Worm (Caenorhabditis elegans): ENCODE results near the gene Y41E3.8.

Y41E3.8 gene

DNA sequence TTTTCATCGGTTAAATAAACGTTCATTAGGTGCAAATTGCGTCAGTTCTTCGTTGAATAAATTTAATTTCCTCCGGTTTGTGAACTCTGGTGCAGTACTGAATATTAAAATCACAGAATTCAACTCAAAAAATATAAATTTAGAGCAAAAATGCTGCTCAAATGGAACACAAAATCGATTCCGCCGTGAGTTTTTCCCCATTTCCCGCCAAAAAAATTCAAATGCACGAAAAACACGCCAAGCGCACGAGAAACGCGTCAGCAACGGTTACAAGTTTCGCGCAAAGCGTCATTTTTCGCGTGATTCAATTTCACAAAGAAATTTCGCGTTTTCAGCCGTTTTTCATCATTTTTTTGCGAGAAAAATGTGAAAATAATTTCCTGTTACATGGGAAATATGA is 10.7 kb upstream of the Y41E3.8 start, which contains the start of gene hrpu-1:
TSS of gene hrpu-1 (plus strand) at position 140 of the 400 bp plus-strand sequence.
- TF ChIP-seq F13C5.2 (tag; optimal IDR thresholded peaks at IDR 0.05) (peak; percentile 46), ama-1 (optimal IDR thresholded peaks at IDR 0.05) (peak; percentile 31), B0310.2 (tag; optimal IDR thresholded peaks at IDR 0.05) (no peak), tbx-37 (GFP tag; conservative IDR thresholded peaks at IDR 0.05) (no peak), pes-1 (GFP tag; IDR thresholded peaks at IDR 0.05) (peak; percentile 17; the same call in 1 of the 2 replicates), tbx-11 (GFP tag; IDR thresholded peaks at IDR 0.05) (no peak), hmg-4 (GFP tag; optimal IDR thresholded peaks at IDR 0.05) (peak; percentile 24), flt-1 (GFP tag; IDR thresholded peaks at IDR 0.05) (no peak), hmbx-1 (tag; optimal IDR thresholded peaks at IDR 0.05) (no peak), ets-7 (tag; optimal IDR thresholded peaks at IDR 0.05) (no peak)

DNA sequence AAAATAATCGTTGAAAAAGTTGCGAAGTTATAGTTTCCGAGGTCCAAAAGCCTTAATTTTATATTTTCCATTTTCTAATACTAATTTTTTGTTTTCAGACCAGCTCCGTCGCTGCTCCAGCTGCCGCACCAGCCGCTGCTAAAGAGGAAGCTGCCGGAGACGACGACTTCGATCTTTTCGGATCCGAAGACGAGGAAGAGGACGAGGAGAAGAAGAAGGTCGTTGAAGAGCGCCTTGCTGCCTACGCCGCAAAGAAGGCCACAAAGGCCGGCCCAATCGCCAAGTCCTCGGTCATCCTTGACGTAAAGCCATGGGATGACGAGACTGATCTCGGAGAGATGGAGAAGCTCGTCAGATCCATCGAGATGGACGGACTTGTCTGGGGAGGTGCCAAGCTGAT is 10.0 kb upstream of the Y41E3.8 start:
- no peak for TF ChIP-seq ceh-13 (GFP tag; optimal IDR thresholded peaks at IDR 0.05)

DNA sequence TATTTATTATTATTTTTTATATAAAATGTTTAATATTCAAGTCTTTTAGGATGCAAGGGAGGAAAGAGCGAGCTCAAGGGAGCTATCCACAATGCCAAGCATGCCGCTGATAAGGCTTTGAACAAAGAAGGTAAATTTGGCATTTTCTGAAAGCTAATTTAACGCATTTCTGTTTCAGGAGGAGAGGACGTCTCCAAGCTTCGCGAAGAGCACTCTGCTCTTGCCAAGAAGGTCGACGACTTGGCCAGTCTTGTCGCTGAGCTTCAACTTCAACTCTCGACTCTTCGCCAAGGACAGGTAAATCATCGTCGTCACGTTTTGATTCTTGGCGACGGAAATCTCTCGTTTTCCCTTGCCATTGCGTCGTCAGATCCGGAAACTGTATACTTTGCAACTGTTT is 8.7 kb upstream of the Y41E3.8 start:
- TF ChIP-seq flt-1 (GFP tag; IDR thresholded peaks at IDR 0.05) (no peak), hmg-4 (GFP tag; optimal IDR thresholded peaks at IDR 0.05) (no peak), ceh-36 (tag; optimal IDR thresholded peaks at IDR 0.05) (no peak), F13C5.2 (tag; optimal IDR thresholded peaks at IDR 0.05) (no peak), aly-1 (tag; optimal IDR thresholded peaks at IDR 0.05) (no peak), tbx-11 (GFP tag; IDR thresholded peaks at IDR 0.05) (no peak)

DNA sequence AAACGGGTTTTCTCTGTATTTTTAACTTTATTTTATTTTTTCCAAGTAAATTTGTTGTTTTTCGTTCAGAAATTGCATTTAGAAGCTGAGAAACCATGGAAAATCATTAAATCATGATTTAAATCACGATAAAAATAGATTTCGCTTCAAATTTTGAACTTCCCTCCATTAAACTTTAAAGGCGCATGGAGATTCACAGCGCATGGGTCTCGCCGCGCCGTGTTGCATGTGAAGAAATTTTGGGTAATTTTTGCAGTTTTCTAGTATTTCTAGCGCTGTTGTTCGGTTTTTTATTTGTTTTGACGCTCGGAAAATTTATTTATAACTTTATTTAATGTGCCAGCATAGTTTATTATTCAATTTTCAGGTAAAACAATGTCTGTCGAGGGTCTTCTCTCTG is 8.2 kb upstream of the Y41E3.8 start, which contains the start of gene eef-1B.2:
TSS of gene eef-1B.2 (plus strand) at position 358 of the 400 bp plus-strand sequence.
- TF ChIP-seq scrt-1 (GFP tag; IDR thresholded peaks at IDR 0.05) (no peak), ama-1 (optimal IDR thresholded peaks at IDR 0.05) (peak; percentile 31)

DNA sequence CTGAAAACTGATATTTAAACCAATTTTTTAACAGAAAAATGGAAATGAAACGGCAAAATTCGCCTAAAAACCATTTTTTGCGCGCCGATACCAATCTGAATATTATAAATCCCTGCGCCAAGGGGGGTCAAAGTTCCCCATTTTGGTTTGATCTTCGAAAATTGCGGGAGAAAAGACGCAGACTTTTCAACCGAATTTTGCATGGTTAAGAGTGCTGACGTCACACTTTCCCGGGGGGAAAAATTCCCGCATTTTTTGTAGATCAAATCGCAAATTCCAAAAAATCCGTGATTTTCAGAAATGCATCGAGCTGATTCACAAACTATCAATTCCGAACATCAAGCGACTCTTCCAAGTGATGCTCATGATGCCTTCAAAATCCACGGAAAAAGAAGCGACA is 787 bp upstream of the Y41E3.8 start:
- TF ChIP-seq ceh-13 (GFP tag; optimal IDR thresholded peaks at IDR 0.05) (no peak), flt-1 (GFP tag; IDR thresholded peaks at IDR 0.05) (no peak), tbx-11 (GFP tag; IDR thresholded peaks at IDR 0.05) (no peak), hnd-1 (tag; optimal IDR thresholded peaks at IDR 0.05) (no peak), sea-1 (GFP tag; conservative IDR thresholded peaks at IDR 0.05) (no peak), ama-1 (optimal IDR thresholded peaks at IDR 0.05) (no peak), pes-1 (GFP tag; IDR thresholded peaks at IDR 0.05) (no peak), aly-1 (tag; optimal IDR thresholded peaks at IDR 0.05) (no peak), B0310.2 (tag; optimal IDR thresholded peaks at IDR 0.05) (no peak), tbx-37 (GFP tag; conservative IDR thresholded peaks at IDR 0.05) (no peak), hmbx-1 (tag; optimal IDR thresholded peaks at IDR 0.05) (no peak), ets-7 (tag; optimal IDR thresholded peaks at IDR 0.05) (no peak)

DNA sequence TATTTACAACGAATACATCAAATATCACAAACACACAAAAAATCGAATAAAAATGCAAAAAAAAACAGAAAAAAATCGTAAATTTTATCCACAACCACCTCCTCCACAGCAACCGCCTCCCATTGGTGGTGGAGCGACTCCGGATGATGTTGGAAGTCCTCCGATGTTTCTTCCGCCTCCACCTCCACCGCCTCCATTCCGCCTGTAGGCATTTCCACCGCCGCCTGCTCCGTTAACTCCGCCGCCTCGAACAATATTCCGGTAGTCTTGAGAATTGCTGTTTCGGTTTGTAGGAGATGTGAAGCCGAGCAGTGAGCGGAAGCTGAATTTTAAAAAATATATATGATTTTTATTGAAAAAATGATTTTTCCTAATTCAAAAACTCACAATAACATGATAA is 392 bp downstream of the Y41E3.8 start:
- TF ChIP-seq ets-7 (tag; optimal IDR thresholded peaks at IDR 0.05) (no peak), ceh-13 (GFP tag; optimal IDR thresholded peaks at IDR 0.05) (no peak), hmbx-1 (tag; optimal IDR thresholded peaks at IDR 0.05) (no peak), hnd-1 (tag; optimal IDR thresholded peaks at IDR 0.05) (no peak), tbx-11 (GFP tag; IDR thresholded peaks at IDR 0.05) (no peak), aly-1 (tag; optimal IDR thresholded peaks at IDR 0.05) (no peak)

DNA sequence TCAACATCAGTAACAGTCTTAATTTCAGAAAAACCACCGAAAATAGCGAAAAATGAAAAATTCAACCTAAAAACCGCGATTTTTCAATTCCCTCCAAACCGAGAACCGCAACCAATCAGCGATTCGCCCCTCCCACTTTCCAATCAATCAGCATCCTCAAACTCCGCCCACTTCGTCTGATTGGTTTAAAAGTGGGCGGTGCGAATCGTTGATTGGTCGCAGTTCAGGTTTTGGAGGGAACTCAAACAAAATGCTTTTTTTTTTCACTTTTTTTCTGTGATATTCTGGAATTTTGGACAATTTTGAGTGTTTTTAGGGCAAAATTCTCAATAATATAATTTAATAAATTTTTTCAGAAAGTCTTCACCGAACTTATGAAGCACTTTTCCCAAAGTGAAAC is 894 bp downstream of the Y41E3.8 start:
- TF ChIP-seq B0310.2 (tag; optimal IDR thresholded peaks at IDR 0.05) (no peak), tbx-11 (GFP tag; IDR thresholded peaks at IDR 0.05) (no peak), pes-1 (GFP tag; IDR thresholded peaks at IDR 0.05) (no peak), tbx-37 (GFP tag; conservative IDR thresholded peaks at IDR 0.05) (no peak), flt-1 (GFP tag; IDR thresholded peaks at IDR 0.05) (no peak), F13C5.2 (tag; optimal IDR thresholded peaks at IDR 0.05) (no peak), ama-1 (optimal IDR thresholded peaks at IDR 0.05) (no peak), sea-1 (GFP tag; conservative IDR thresholded peaks at IDR 0.05) (no peak), scrt-1 (GFP tag; IDR thresholded peaks at IDR 0.05) (no peak), hmbx-1 (tag; optimal IDR thresholded peaks at IDR 0.05) (no peak), hnd-1 (tag; optimal IDR thresholded peaks at IDR 0.05) (no peak), tra-4 (tag; optimal IDR thresholded peaks at IDR 0.05) (no peak), ceh-13 (GFP tag; optimal IDR thresholded peaks at IDR 0.05) (no peak), aly-1 (tag; optimal IDR thresholded peaks at IDR 0.05) (no peak), ets-7 (tag; optimal IDR thresholded peaks at IDR 0.05) (no peak)

DNA sequence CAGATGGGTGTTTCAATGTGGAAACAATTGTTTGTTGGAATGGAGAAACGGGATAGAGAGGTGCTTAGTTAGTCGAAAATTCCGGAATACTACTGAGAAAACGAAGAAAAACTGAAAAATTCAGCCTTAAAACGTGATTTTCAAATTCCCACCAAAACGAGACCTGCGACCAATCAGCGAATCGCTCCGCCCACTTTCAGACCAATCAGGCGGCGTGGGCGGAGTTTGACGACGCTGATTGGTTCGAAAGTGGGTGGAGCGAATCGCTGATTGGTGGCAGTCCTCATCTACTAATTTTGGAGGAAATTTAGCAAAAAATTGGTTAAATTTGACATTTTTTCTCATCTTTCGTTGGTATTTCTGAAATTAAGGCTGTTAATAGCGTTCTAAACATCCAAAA is 1.4 kb downstream of the Y41E3.8 start:
- TF ChIP-seq ets-7 (tag; optimal IDR thresholded peaks at IDR 0.05) (no peak), scrt-1 (GFP tag; IDR thresholded peaks at IDR 0.05) (no peak), aly-1 (tag; optimal IDR thresholded peaks at IDR 0.05) (no peak), flt-1 (GFP tag; IDR thresholded peaks at IDR 0.05) (no peak), hnd-1 (tag; optimal IDR thresholded peaks at IDR 0.05) (no peak), B0310.2 (tag; optimal IDR thresholded peaks at IDR 0.05) (no peak), tbx-11 (GFP tag; IDR thresholded peaks at IDR 0.05) (no peak), sea-1 (GFP tag; conservative IDR thresholded peaks at IDR 0.05) (no peak), tbx-37 (GFP tag; conservative IDR thresholded peaks at IDR 0.05) (no peak), hmg-4 (GFP tag; optimal IDR thresholded peaks at IDR 0.05) (no peak), tra-4 (tag; optimal IDR thresholded peaks at IDR 0.05) (no peak), F13C5.2 (tag; optimal IDR thresholded peaks at IDR 0.05) (no peak)

DNA sequence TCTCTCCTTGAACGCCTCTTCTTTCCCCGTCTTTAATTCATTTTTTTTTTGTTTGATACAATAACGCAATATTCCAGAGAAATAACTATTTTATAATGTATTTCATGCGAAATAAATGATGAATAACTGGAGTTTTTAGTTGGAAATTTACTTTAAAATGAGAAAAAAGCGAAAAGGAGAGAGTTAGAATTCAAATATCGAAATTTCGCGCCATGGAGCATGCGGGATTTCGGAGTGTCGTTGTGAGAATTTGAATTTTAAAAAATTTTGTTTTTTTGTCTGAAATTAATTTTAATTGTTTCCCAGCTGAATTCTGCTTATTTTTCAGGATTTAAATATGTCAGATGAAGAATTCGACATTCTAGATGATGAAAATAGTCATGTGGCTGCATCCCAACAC is 3.4 kb downstream of the Y41E3.8 start, which contains the start of gene fcd-2:
TSS of gene fcd-2 (plus strand) at position 327 of the 400 bp plus-strand sequence.
- TF ChIP-seq ets-7 (tag; optimal IDR thresholded peaks at IDR 0.05) (no peak), ceh-13 (GFP tag; optimal IDR thresholded peaks at IDR 0.05) (no peak), F13C5.2 (tag; optimal IDR thresholded peaks at IDR 0.05) (peak; percentile 46)
